Worm (Caenorhabditis elegans) whole organism, early embryonic: ENCODE measurements around the gene F02H6.6.

Source experiments
- B0310.2 ChIP-seq: sonication (generic microtip); optimal IDR thresholded peaks from 2 replicates; lab custom pipeline; 2016; ENCODE audit warnings: mild to moderate bottlenecking, missing genetic modification characterization, missing compliant biosample characterization
- F13C5.2 ChIP-seq: sonication (generic microtip); optimal IDR thresholded peaks from 2 replicates; lab custom pipeline; 2017; ENCODE audit warnings: mild to moderate bottlenecking, missing genetic modification characterization, inconsistent platforms, missing compliant biosample characterization
- aly-1 ChIP-seq: sonication (generic microtip); optimal IDR thresholded peaks from 2 replicates; lab custom pipeline; 2016; ENCODE audit warnings: missing genetic modification characterization, missing compliant biosample characterization
- ama-1 ChIP-seq: fragments of 150-350 bp; optimal IDR thresholded peaks from 2 replicates; lab custom pipeline; 2014
- ceh-13 ChIP-seq: fragments of 200-800 bp; sonication (Bioruptor generic); optimal IDR thresholded peaks from 2 replicates; lab custom pipeline; 2018; ENCODE audit warnings: mild to moderate bottlenecking, missing genetic modification characterization, missing compliant biosample characterization
- ceh-36 ChIP-seq: sonication (generic microtip); optimal IDR thresholded peaks from 2 replicates; lab custom pipeline; 2016; ENCODE audit warnings: missing genetic modification characterization, inconsistent platforms, missing compliant biosample characterization
- ets-7 ChIP-seq: sonication (generic microtip); optimal IDR thresholded peaks from 2 replicates; lab custom pipeline; 2016; ENCODE audit warnings: missing genotype, missing genetic modification characterization, missing compliant biosample characterization
- flt-1 ChIP-seq: fragments of 200-800 bp; sonication (Bioruptor generic); IDR thresholded peaks from 2 replicates; pipeline ENCODE4 v1.3.6; 2022; ENCODE audit warnings: missing genetic modification characterization, missing compliant biosample characterization
- hmbx-1 ChIP-seq: sonication (generic microtip); optimal IDR thresholded peaks from 2 replicates; lab custom pipeline; 2016; ENCODE audit warnings: mild to moderate bottlenecking, missing genetic modification characterization, missing compliant biosample characterization
- hmg-4 ChIP-seq: fragments of 200-800 bp; sonication (Bioruptor generic); optimal IDR thresholded peaks from 2 replicates; lab custom pipeline; 2018; ENCODE audit warnings: mild to moderate bottlenecking, missing genetic modification characterization, missing compliant biosample characterization
- hnd-1 ChIP-seq: sonication (generic microtip); optimal IDR thresholded peaks from 2 replicates; lab custom pipeline; 2016; ENCODE audit warnings: missing genetic modification characterization, missing compliant biosample characterization
- pes-1 ChIP-seq: fragments of 200-800 bp; sonication (Bioruptor generic); IDR thresholded peaks from 2 replicates; pipeline ENCODE4 v1.3.6; 2022; ENCODE audit warnings: missing genetic modification reagents, missing genetic modification characterization, missing compliant biosample characterization
- scrt-1 ChIP-seq: fragments of 200-800 bp; sonication (Bioruptor generic); IDR thresholded peaks from 2 replicates; pipeline ENCODE4 v1.3.6; 2022; ENCODE audit warnings: missing genetic modification characterization, missing compliant biosample characterization
- sea-1 ChIP-seq: fragments of 200-800 bp; sonication (Bioruptor generic); conservative IDR thresholded peaks from 2 replicates; pipeline ENCODE4 v1.3.6; 2022; ENCODE audit warnings: missing genetic modification characterization, missing compliant biosample characterization
- tbx-11 ChIP-seq: fragments of 200-800 bp; sonication (Bioruptor generic); IDR thresholded peaks from 2 replicates; pipeline ENCODE4 v1.3.6; 2022; ENCODE audit warnings: missing genetic modification characterization, missing compliant biosample characterization
- tbx-37 ChIP-seq: fragments of 200-800 bp; sonication (Bioruptor generic); conservative IDR thresholded peaks from 2 replicates; pipeline ENCODE4 v1.3.6; 2022; ENCODE audit warnings: missing genetic modification reagents, missing genetic modification characterization, missing compliant biosample characterization
- tra-4 ChIP-seq: sonication (generic microtip); optimal IDR thresholded peaks from 2 replicates; lab custom pipeline; 2017; ENCODE audit warnings: missing genetic modification characterization, missing compliant biosample characterization

F02H6.6 gene

ce11 chrIV:14194317-14194716 lies 36.4 kb downstream of the F02H6.6 start:
- no peak for TF ChIP-seq pes-1 (GFP tag; lab: Robert Waterston, UW)
- no peak for TF ChIP-seq flt-1
- TF ChIP-seq hmg-4 (GFP tag; lab: Kevin White, UChicago): no peak
- TF ChIP-seq hnd-1: no peak
- TF ChIP-seq F13C5.2: no peak
- no peak for TF ChIP-seq tbx-11 (GFP tag; lab: Robert Waterston, UW)
- TF ChIP-seq sea-1: no peak
- TF ChIP-seq ceh-36 (tag; lab: Kevin White, UChicago): no peak

DNA sequence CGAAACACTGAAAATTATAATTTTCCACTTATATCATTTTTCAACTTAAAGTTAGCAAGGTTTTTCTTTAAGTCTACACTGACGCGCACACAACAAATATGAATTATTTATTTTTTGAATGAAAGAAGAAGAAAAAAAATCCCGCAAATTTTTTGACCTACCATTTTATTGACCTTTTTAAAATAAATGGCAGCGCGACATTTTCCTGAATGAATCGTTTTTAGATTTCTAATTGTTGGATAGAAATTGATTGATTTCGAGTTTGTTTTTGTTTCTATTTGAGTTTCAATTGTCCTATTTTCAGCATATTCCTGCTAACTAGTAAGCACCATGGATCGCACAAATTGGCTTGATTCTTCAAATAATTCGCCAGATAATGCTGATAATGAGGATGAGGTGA lies 37.5 kb downstream of the F02H6.6 start, which contains the start of gene K01G12.3:
K01G12.3 (plus strand) TSS at position 301 of the 400 bp plus-strand sequence.
- no peak for TF ChIP-seq B0310.2 (tag; lab: Kevin White, UChicago)
- TF ChIP-seq ets-7 (tag; lab: Kevin White, UChicago): no peak
- TF ChIP-seq tra-4 (tag; lab: Kevin White, UChicago): no peak
- TF ChIP-seq ama-1: no peak
- no peak for TF ChIP-seq scrt-1 (GFP tag; lab: Robert Waterston, UW)
- TF ChIP-seq hnd-1: no peak
- TF ChIP-seq F13C5.2: no peak
- TF ChIP-seq sea-1: no peak
- no peak for TF ChIP-seq pes-1 (GFP tag; lab: Robert Waterston, UW)
- TF ChIP-seq tbx-37 (GFP tag; lab: Robert Waterston, UW): no peak
- no peak for TF ChIP-seq ceh-36 (tag; lab: Kevin White, UChicago)
- no peak for TF ChIP-seq flt-1
- TF ChIP-seq hmbx-1 (tag; lab: Kevin White, UChicago): no peak

- TF ChIP-seq tra-4 (tag; lab: Kevin White, UChicago) (no peak), flt-1 (no peak), pes-1 (GFP tag; lab: Robert Waterston, UW) (no peak), hmg-4 (GFP tag; lab: Kevin White, UChicago) (no peak), sea-1 (no peak), ceh-36 (tag; lab: Kevin White, UChicago) (no peak), aly-1 (tag; lab: Kevin White, UChicago) (no peak), ama-1 (no peak), B0310.2 (tag; lab: Kevin White, UChicago) (no peak), tbx-11 (GFP tag; lab: Robert Waterston, UW) (no peak)
Observed at ce11 chrIV:14191919-14192318, 38.8 kb downstream of the F02H6.6 start, which contains the start of gene K01G12.22. TSS of gene K01G12.22 (plus strand) at chrIV:14192219.

DNA sequence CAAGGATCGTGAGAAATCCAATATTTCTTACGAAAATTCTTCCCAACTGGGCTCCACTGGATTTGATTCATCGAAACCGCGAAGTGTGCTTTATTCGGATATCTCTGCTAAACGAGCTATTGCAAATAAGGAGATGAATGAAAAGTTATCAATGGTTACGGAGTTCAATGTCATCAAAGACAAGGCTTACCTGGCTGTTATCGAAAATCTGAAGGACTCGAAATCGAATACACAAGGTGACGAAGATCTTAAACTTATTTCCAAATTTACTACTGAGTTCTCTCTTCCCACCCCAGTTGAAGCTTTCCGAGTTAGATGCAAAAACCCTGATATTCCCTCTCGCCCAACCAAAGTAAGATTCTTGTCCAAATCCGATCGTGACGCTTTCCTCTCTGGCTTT lies 44.4 kb downstream of the F02H6.6 start:
- TF ChIP-seq aly-1 (tag; lab: Kevin White, UChicago) (no peak), hmg-4 (GFP tag; lab: Kevin White, UChicago) (no peak), tbx-11 (GFP tag; lab: Robert Waterston, UW) (no peak), tbx-37 (GFP tag; lab: Robert Waterston, UW) (no peak), ceh-13 (no peak)

ce11 chrIV:14182077-14182476 lies 48.6 kb downstream of the F02H6.6 start, which contains the start of gene R05A10.1:
TSS of gene R05A10.1 (plus strand) at chrIV:14182377.
- TF ChIP-seq ama-1: no peak
- TF ChIP-seq flt-1: no peak
- TF ChIP-seq hnd-1: no peak
- no peak for TF ChIP-seq sea-1
- TF ChIP-seq F13C5.2: no peak
- no peak for TF ChIP-seq aly-1 (tag; lab: Kevin White, UChicago)
- no peak for TF ChIP-seq B0310.2 (tag; lab: Kevin White, UChicago)
- no peak for TF ChIP-seq ceh-13
- TF ChIP-seq scrt-1 (GFP tag; lab: Robert Waterston, UW): no peak
- no peak for TF ChIP-seq tbx-11 (GFP tag; lab: Robert Waterston, UW)
- no peak for TF ChIP-seq pes-1 (GFP tag; lab: Robert Waterston, UW)
- no peak for TF ChIP-seq tra-4 (tag; lab: Kevin White, UChicago)
- TF ChIP-seq ceh-36 (tag; lab: Kevin White, UChicago): no peak
- TF ChIP-seq hmbx-1 (tag; lab: Kevin White, UChicago): no peak
